Worm (Caenorhabditis elegans): ENCODE measurements around the gene pcs-1.

ce11 chrII:11564127-11564526 is 13.4 kb downstream of the pcs-1 start, which contains the start of gene F54D5.15:
- TF ChIP-seq tbx-11 (GFP tag; IDR thresholded peaks at IDR 0.05) (no peak), hmbx-1 (tag; optimal IDR thresholded peaks at IDR 0.05) (no peak), tra-4 (tag; optimal IDR thresholded peaks at IDR 0.05) (no peak), ama-1 (optimal IDR thresholded peaks at IDR 0.05) (no peak), hnd-1 (tag; optimal IDR thresholded peaks at IDR 0.05) (no peak), ceh-13 (GFP tag; optimal IDR thresholded peaks at IDR 0.05) (no peak), aly-1 (tag; optimal IDR thresholded peaks at IDR 0.05) (no peak), flt-1 (GFP tag; IDR thresholded peaks at IDR 0.05) (no peak), scrt-1 (GFP tag; IDR thresholded peaks at IDR 0.05) (no peak), tbx-37 (GFP tag; conservative IDR thresholded peaks at IDR 0.05) (no peak), F13C5.2 (tag; optimal IDR thresholded peaks at IDR 0.05) (no peak), hmg-4 (GFP tag; optimal IDR thresholded peaks at IDR 0.05) (no peak), sea-1 (GFP tag; conservative IDR thresholded peaks at IDR 0.05) (no peak), ceh-36 (tag; optimal IDR thresholded peaks at IDR 0.05) (no peak)
